Worm (Caenorhabditis elegans) whole organism, early embryonic: ENCODE data around the gene F53F4.18.

ENCODE experiments used
- ceh-13 ChIP-seq: fragments of 200-800 bp; sonication (Bioruptor generic); optimal IDR thresholded peaks from 2 replicates; lab custom pipeline; 2018; ENCODE audit warnings: mild to moderate bottlenecking, missing genetic modification characterization, missing compliant biosample characterization
- hmg-4 ChIP-seq: fragments of 200-800 bp; sonication (Bioruptor generic); optimal IDR thresholded peaks from 2 replicates; lab custom pipeline; 2018; ENCODE audit warnings: mild to moderate bottlenecking, missing genetic modification characterization, missing compliant biosample characterization

ce11 chrV:13576828-13577227 is 13.1 kb upstream of the F53F4.18 start:
- TF ChIP-seq hmg-4 (GFP tag; lab: Kevin White, UChicago) (no peak), ceh-13 (GFP tag; lab: Kevin White, UChicago) (no peak)
